Worm (Caenorhabditis elegans): ENCODE data around the gene W10G6.6.

W10G6.6 gene

ce11 chrX:16271147-16271546, 20.6 kb upstream of the W10G6.6 start (continued):
- TF ChIP-seq lir-1 (GFP tag; conservative IDR thresholded peaks at IDR 0.05) (no peak), madf-8 (GFP tag; conservative IDR thresholded peaks at IDR 0.05) (no peak), Y53G8AR.9 (GFP tag; conservative IDR thresholded peaks at IDR 0.05) (no peak), egl-18 (GFP tag; IDR thresholded peaks at IDR 0.05) (no peak), mel-28 (tag; optimal IDR thresholded peaks at IDR 0.05; ENCODE audit: borderline replicate concordance) (no peak), fkh-3 (tag; optimal IDR thresholded peaks at IDR 0.05) (no peak), madf-3 (GFP tag; IDR thresholded peaks at IDR 0.05) (no peak), ceh-58 (GFP tag; IDR thresholded peaks at IDR 0.05) (no peak), attf-3 (GFP tag; conservative IDR thresholded peaks at IDR 0.05) (no peak), Y56A3A.18 (GFP tag; IDR thresholded peaks at IDR 0.05) (peak; percentile 44; the same call in 1 of the 2 replicates), dox-1 (GFP tag; IDR thresholded peaks at IDR 0.05) (peak; percentile 61), F22D6.2 (tag; optimal IDR thresholded peaks at IDR 0.05) (no peak), tbp1 (GFP tag; optimal IDR thresholded peaks at IDR 0.05) (peak; percentile 96), chd-7 (tag; optimal IDR thresholded peaks at IDR 0.05) (peak; percentile 28), lin-54 (GFP tag; optimal IDR thresholded peaks at IDR 0.05) (peak; percentile 24), lin-40 (tag; optimal IDR thresholded peaks at IDR 0.05) (peak; percentile 28), nhr-179 (tag; optimal IDR thresholded peaks at IDR 0.05) (peak; percentile 66), T26A5.8 (tag; optimal IDR thresholded peaks at IDR 0.05) (no peak), Y95B8A.8 (GFP tag; IDR thresholded peaks at IDR 0.05) (no peak), D2030.7 (GFP tag; IDR thresholded peaks at IDR 0.05) (peak; percentile 62), Y79H2A.3 (GFP tag; conservative IDR thresholded peaks at IDR 0.05) (no peak), F23B12.7 (tag; optimal IDR thresholded peaks at IDR 0.05; ENCODE audit: insufficient read depth) (peak; percentile 60), snpc-4 (GFP tag; optimal IDR thresholded peaks at IDR 0.05) (no peak), snpc-4 (tag; optimal IDR thresholded peaks at IDR 0.05) (peak; percentile 0 to 80 (median 70)), lin-35 (GFP tag; optimal IDR thresholded peaks at IDR 0.05) (peak in 1 of 3 experiments; percentile 65), nhr-27 (tag; optimal IDR thresholded peaks at IDR 0.05) (no peak), bed-2 (GFP tag; IDR thresholded peaks at IDR 0.05) (no peak), B0035.1 (tag; optimal IDR thresholded peaks at IDR 0.05) (no peak), hmg-20 (GFP tag; IDR thresholded peaks at IDR 0.05) (no peak), ztf-25 (GFP tag; IDR thresholded peaks at IDR 0.05) (peak; percentile 82; the same call in 1 of the 2 replicates), ceh-40 (GFP tag; IDR thresholded peaks at IDR 0.05) (no peak), ekl-4 (GFP tag; IDR thresholded peaks at IDR 0.05) (peak; percentile 41; the same call in 1 of the 2 replicates), dpff-1 (tag; optimal IDR thresholded peaks at IDR 0.05) (no peak), F57C9.4 (tag; optimal IDR thresholded peaks at IDR 0.05) (no peak), sdz-38 (tag; optimal IDR thresholded peaks at IDR 0.05) (no peak), nhr-90 (tag; optimal IDR thresholded peaks at IDR 0.05) (peak; percentile 70), aptf-2 (GFP tag; conservative IDR thresholded peaks at IDR 0.05) (no peak), egrh-3 (GFP tag; IDR thresholded peaks at IDR 0.05) (no peak), ccch-3 (GFP tag; optimal IDR thresholded peaks at IDR 0.05) (no peak), hlh-26 (GFP tag; conservative IDR thresholded peaks at IDR 0.05) (no peak), mcd-1 (GFP tag; IDR thresholded peaks at IDR 0.05) (peak; percentile 12; the same call in 1 of the 2 replicates), mxl-1 (tag; optimal IDR thresholded peaks at IDR 0.05) (peak; percentile 34), akir-1 (GFP tag; optimal IDR thresholded peaks at IDR 0.05) (no peak), zim-3 (tag; optimal IDR thresholded peaks at IDR 0.05) (no peak), ama-1 (optimal IDR thresholded peaks at IDR 0.05) (no peak), ama-1 (GFP tag; optimal IDR thresholded peaks at IDR 0.05) (peak in 1 of 2 experiments; percentile 87), gei-17 (GFP tag; optimal IDR thresholded peaks at IDR 0.05) (no peak), efl-1 (GFP tag; optimal IDR thresholded peaks at IDR 0.05) (no peak), ceh-91 (GFP tag; IDR thresholded peaks at IDR 0.05) (no peak), lsy-27 (tag; optimal IDR thresholded peaks at IDR 0.05; ENCODE audit: borderline replicate concordance, insufficient read depth) (no peak)
